Worm (Caenorhabditis elegans) whole organism, L2 larva: ENCODE measurements around the gene sun-1.

Source experiments
- blmp-1 ChIP-seq: sonication (generic microtip); optimal IDR thresholded peaks from 2 replicates; lab custom pipeline; 2017; ENCODE audit warnings: missing genetic modification characterization, mild to moderate bottlenecking, missing compliant biosample characterization, antibody characterized with exemption, moderate library complexity; ENCODE audit not compliant: insufficient read depth
- ceh-16 ChIP-seq: fragments of 150-350 bp; optimal IDR thresholded peaks from 2 replicates; lab custom pipeline; 2014; ENCODE audit warnings: missing biosample characterization, missing genetic modification characterization
- egl-27 ChIP-seq: sonication (generic microtip); optimal IDR thresholded peaks from 3 replicates; lab custom pipeline; 2017; ENCODE audit warnings: missing biosample characterization, missing genetic modification reagents, missing genetic modification characterization
- lin-11 ChIP-seq: fragments of 150-350 bp; sonication (generic microtip); optimal IDR thresholded peaks from 2 replicates; lab custom pipeline; 2014; ENCODE audit warnings: missing biosample characterization, missing genetic modification characterization, inconsistent platforms, mixed read lengths
- nhr-21 ChIP-seq: fragments of 150-350 bp; optimal IDR thresholded peaks from 2 replicates; lab custom pipeline; 2014; ENCODE audit warnings: missing biosample characterization, missing genetic modification characterization
- nhr-237 ChIP-seq: fragments of 150-350 bp; optimal IDR thresholded peaks from 2 replicates; lab custom pipeline; 2014; ENCODE audit warnings: missing biosample characterization, missing genetic modification characterization
- snpc-4 ChIP-seq: fragments of 150-350 bp; optimal IDR thresholded peaks from 2 replicates; lab custom pipeline; 2014; ENCODE audit warnings: missing biosample characterization, missing genetic modification characterization
- zag-1 ChIP-seq: fragments of 150-350 bp; optimal IDR thresholded peaks from 2 replicates; lab custom pipeline; 2014; ENCODE audit warnings: missing biosample characterization, missing genetic modification characterization
- ztf-11 ChIP-seq: sonication (generic microtip); optimal IDR thresholded peaks from 2 replicates; lab custom pipeline; 2017; ENCODE audit warnings: missing biosample characterization, missing genetic modification characterization

DNA sequence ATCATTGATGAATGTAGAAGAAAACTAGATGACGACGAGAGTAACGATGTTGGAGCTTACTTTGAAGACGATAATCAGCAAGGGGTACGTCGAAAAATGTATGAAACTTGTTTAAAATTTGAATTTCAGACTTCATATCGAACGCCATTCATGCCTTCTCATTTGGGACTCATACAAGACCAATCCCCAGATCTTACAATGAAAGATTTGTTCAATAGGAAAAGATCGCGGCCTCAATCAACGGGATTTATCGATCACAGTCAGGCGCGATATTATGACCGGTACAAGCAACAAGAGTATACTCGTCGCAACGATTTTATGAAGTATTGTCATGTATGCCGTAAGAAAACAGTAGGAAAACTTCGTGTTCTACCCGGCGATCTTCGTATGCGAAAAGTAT is 16.5 kb downstream of the sun-1 start:
- TF ChIP-seq egl-27 (tag; lab: Kevin White, UChicago) (no peak), snpc-4 (tag; lab: Kevin White, UChicago) (no peak), nhr-237 (tag; lab: Kevin White, UChicago) (no peak), lin-11 (tag; lab: Kevin White, UChicago) (no peak), blmp-1 (tag; lab: Kevin White, UChicago) (no peak), ztf-11 (tag; lab: Kevin White, UChicago) (no peak), ceh-16 (tag; lab: Kevin White, UChicago) (no peak), nhr-21 (tag; lab: Kevin White, UChicago) (no peak), zag-1 (tag; lab: Kevin White, UChicago) (no peak)
